Worm (Caenorhabditis elegans): Measurements from ENCODE around the gene F39B3.7.

The F39B3.7 gene

DNA sequence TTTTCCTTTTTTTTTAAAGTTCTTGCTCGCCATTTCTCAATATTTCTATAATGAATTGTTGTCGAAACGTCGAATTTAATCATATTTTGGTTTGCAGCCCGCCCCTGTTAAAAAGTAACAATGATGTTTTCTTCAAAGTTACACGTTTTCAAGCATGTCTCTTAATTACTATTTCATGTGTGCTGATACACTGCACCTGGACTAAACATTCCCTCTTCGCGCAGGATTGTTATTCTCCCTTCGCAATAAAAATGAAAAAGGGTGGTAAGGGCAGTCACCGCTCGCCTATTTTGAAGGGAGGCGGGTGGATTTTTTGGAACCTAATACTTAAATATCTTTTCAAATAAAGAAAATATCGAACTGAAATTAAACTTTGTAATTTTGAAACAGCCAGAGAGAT lies 21.8 kb downstream of the F39B3.7 start (continued):
- TF ChIP-seq mxl-2 (GFP tag; conservative IDR thresholded peaks at IDR 0.05) = no peak
- no peak for TF ChIP-seq fos-1 (tag; optimal IDR thresholded peaks at IDR 0.05)
- peak; percentile 79 for TF ChIP-seq nhr-102 (tag; optimal IDR thresholded peaks at IDR 0.05)
- TF ChIP-seq daf-8 (GFP tag; IDR thresholded peaks at IDR 0.05) = no peak
- TF ChIP-seq Y105C5A.15 (GFP tag; IDR thresholded peaks at IDR 0.05) = no peak
- TF ChIP-seq ceh-62 (tag; optimal IDR thresholded peaks at IDR 0.05) = no peak
- no peak for TF ChIP-seq arid-1 (GFP tag; conservative IDR thresholded peaks at IDR 0.05)
- no peak for TF ChIP-seq D1046.2 (GFP tag; IDR thresholded peaks at IDR 0.05)
- no peak for TF ChIP-seq ztf-11 (tag; optimal IDR thresholded peaks at IDR 0.05)
- no peak for TF ChIP-seq pha-4 (GFP tag; IDR thresholded peaks at IDR 0.05)
- no peak for TF ChIP-seq pha-4 (tag; optimal IDR thresholded peaks at IDR 0.05)
- TF ChIP-seq zag-1 (tag; optimal IDR thresholded peaks at IDR 0.05) = no peak
- TF ChIP-seq hlh-11 (tag; optimal IDR thresholded peaks at IDR 0.05) = peak; percentile 39
- TF ChIP-seq dpl-1 (GFP tag; optimal IDR thresholded peaks at IDR 0.05) = no peak
- no peak for TF ChIP-seq nhr-111 (GFP tag; optimal IDR thresholded peaks at IDR 0.05)
- TF ChIP-seq jun-1 (tag; optimal IDR thresholded peaks at IDR 0.05) = no peak
- TF ChIP-seq snpc-4 (tag; optimal IDR thresholded peaks at IDR 0.05) = no peak
- TF ChIP-seq nhr-48 (tag; optimal IDR thresholded peaks at IDR 0.05) = peak; percentile 42
- TF ChIP-seq madf-9 (GFP tag; conservative IDR thresholded peaks at IDR 0.05) = peak; percentile 63
- TF ChIP-seq saeg-2 (GFP tag; IDR thresholded peaks at IDR 0.05) = no peak
- TF ChIP-seq spr-1 (tag; optimal IDR thresholded peaks at IDR 0.05) = peak; percentile 62
- TF ChIP-seq R02D3.7 (tag; optimal IDR thresholded peaks at IDR 0.05) = no peak
- TF ChIP-seq F26F4.8 (GFP tag; conservative IDR thresholded peaks at IDR 0.05) = no peak
- TF ChIP-seq nhr-10 (tag; optimal IDR thresholded peaks at IDR 0.05) = no peak
- TF ChIP-seq mes-2 (tag; optimal IDR thresholded peaks at IDR 0.05; ENCODE audit: poor library complexity, severe bottlenecking) = peak; percentile 72
- no peak for TF ChIP-seq dmd-8 (GFP tag; IDR thresholded peaks at IDR 0.05)
- no peak for TF ChIP-seq attf-4 (tag; optimal IDR thresholded peaks at IDR 0.05)
- TF ChIP-seq unc-39 (tag; optimal IDR thresholded peaks at IDR 0.05) = no peak
- no peak for TF ChIP-seq tag-97 (GFP tag; IDR thresholded peaks at IDR 0.05)
- TF ChIP-seq sdz-12 (GFP tag; optimal IDR thresholded peaks at IDR 0.05) = no peak
- no peak for TF ChIP-seq aly-2 (tag; optimal IDR thresholded peaks at IDR 0.05)
- peak; percentile 43 for TF ChIP-seq nhr-28 (tag; optimal IDR thresholded peaks at IDR 0.05)
- TF ChIP-seq nhr-41 (GFP tag; IDR thresholded peaks at IDR 0.05) = no peak
- TF ChIP-seq lin-29 (GFP tag; IDR thresholded peaks at IDR 0.05) = no peak
- TF ChIP-seq nhr-42 (GFP tag; IDR thresholded peaks at IDR 0.05) = peak; percentile 79
- TF ChIP-seq unc-62 (GFP tag; optimal IDR thresholded peaks at IDR 0.05 in 1 of 2) = no peak
- no peak for TF ChIP-seq unc-62 (tag; optimal IDR thresholded peaks at IDR 0.05)
- TF ChIP-seq nhr-237 (tag; optimal IDR thresholded peaks at IDR 0.05) = no peak
- peak; percentile 70; the same call in 1 of the 2 replicates for TF ChIP-seq egl-43 (GFP tag; IDR thresholded peaks at IDR 0.05)
- no peak for TF ChIP-seq set-16 (GFP tag; IDR thresholded peaks at IDR 0.05)
- peak; percentile 66 for TF ChIP-seq rbr-2 (tag; optimal IDR thresholded peaks at IDR 0.05)
- TF ChIP-seq unc-130 (GFP tag; optimal IDR thresholded peaks at IDR 0.05) = no peak
- TF ChIP-seq hmg-1.1 (GFP tag; IDR thresholded peaks at IDR 0.05) = peak; percentile 93
- TF ChIP-seq daf-12 (tag; optimal IDR thresholded peaks at IDR 0.05) = no peak
- peak; percentile 8 for TF ChIP-seq zip-2 (tag; optimal IDR thresholded peaks at IDR 0.05)
- TF ChIP-seq lin-15B (tag; optimal IDR thresholded peaks at IDR 0.05) = no peak
- TF ChIP-seq vab-7 (GFP tag; IDR thresholded peaks at IDR 0.05) = peak; percentile 74
- TF ChIP-seq Y48G9A.11 (GFP tag; IDR thresholded peaks at IDR 0.05) = no peak
- TF ChIP-seq dmd-6 (GFP tag; IDR thresholded peaks at IDR 0.05) = peak; percentile 66
- TF ChIP-seq hlh-30 (tag; optimal IDR thresholded peaks at IDR 0.05; ENCODE audit: insufficient read depth) = no peak
- no peak for TF ChIP-seq ceh-44 (GFP tag; IDR thresholded peaks at IDR 0.05)

Measured in whole organism, L4 larva.